Worm (Caenorhabditis elegans) whole organism, midembryonic: ENCODE data around the gene C44C10.10.

ENCODE experiments used
- T22C8.4 ChIP-seq: fragments of 200-800 bp; sonication (Bioruptor generic); IDR thresholded peaks from 2 replicates; pipeline ENCODE4 v1.3.6; 2022; ENCODE audit warnings: missing genetic modification characterization, missing compliant biosample characterization
- flt-1 ChIP-seq: fragments of 200-800 bp; sonication (Bioruptor generic); IDR thresholded peaks from 2 replicates; pipeline ENCODE4 v1.3.6; 2022; ENCODE audit warnings: missing genetic modification characterization, missing compliant biosample characterization
- med-1 ChIP-seq: sonication (generic microtip); optimal IDR thresholded peaks from 2 replicates; lab custom pipeline; 2017; ENCODE audit warnings: missing genetic modification characterization, mild to moderate bottlenecking, missing compliant biosample characterization, antibody characterized with exemption, missing genetic modification reagents; ENCODE audit not compliant: insufficient read depth
- ref-1 ChIP-seq: fragments of 200-800 bp; sonication (Bioruptor generic); conservative IDR thresholded peaks from 2 replicates; pipeline ENCODE4 v1.3.6; 2022; ENCODE audit warnings: missing genetic modification reagents, missing genetic modification characterization, missing compliant biosample characterization
- tab-1 ChIP-seq: fragments of 200-800 bp; sonication (Bioruptor generic); IDR thresholded peaks from 2 replicates; pipeline ENCODE4 v1.3.6; 2022; ENCODE audit warnings: missing genetic modification characterization, missing compliant biosample characterization
- ztf-23 ChIP-seq: fragments of 200-800 bp; sonication (Bioruptor generic); IDR thresholded peaks from 2 replicates; pipeline ENCODE4 v1.3.6; 2022; ENCODE audit warnings: missing genetic modification reagents, missing genetic modification characterization, missing compliant biosample characterization

DNA sequence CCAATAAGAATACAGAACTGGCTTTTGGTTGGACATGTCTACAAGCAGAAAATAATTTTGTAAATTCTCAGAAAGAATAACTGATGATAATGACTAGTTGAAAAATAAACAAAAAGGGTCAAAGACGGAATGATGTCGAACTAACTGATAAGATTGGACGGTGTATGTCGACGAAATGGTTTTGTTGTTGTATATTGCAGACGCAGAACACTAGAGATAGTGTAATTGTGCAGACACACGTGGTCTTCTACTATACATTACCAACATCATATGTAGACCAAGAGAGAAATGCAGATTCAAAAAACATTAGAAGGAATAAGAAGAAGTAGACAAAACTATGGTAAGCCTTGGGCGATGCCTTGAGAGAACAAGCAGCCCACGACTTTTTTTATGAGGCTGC lies 37.6 kb downstream of the C44C10.10 start, which contains the start of the genes gst-42 and D1053.2:
- TF ChIP-seq flt-1 (GFP tag; lab: Robert Waterston, UW) (no peak), tab-1 (GFP tag; lab: Robert Waterston, UW) (no peak), ztf-23 (GFP tag; lab: Robert Waterston, UW) (no peak), ref-1 (no peak), med-1 (GFP tag; lab: Kevin White, UChicago) (no peak), T22C8.4 (GFP tag; lab: Robert Waterston, UW) (no peak)
